Fruit fly (Drosophila melanogaster) whole organism, embryonic: ENCODE data around the gene bys.

Experiments used
- CG10274 ChIP-seq: fragments of 200-800 bp; sonication (Bioruptor generic); optimal IDR thresholded peaks from 3 replicates; lab custom pipeline; 2017; ENCODE audit warnings: missing biosample characterization, mild to moderate bottlenecking, missing genetic modification characterization
- CG11723 ChIP-seq: fragments of 200-800 bp; sonication (Bioruptor generic); optimal IDR thresholded peaks from 2 replicates; lab custom pipeline; 2017; ENCODE audit warnings: missing biosample characterization, mild to moderate bottlenecking, missing genetic modification characterization
- CG2678 ChIP-seq: fragments of 200-800 bp; sonication (Bioruptor generic); optimal IDR thresholded peaks from 3 replicates; lab custom pipeline; 2019; ENCODE audit warnings: missing biosample characterization, mild to moderate bottlenecking, missing genetic modification characterization, moderate library complexity
- Hr78 ChIP-seq, 2 experiments: fragments of 200-800 bp in 1 of 2; fragments of >200 bp in 1 of 2; sonication (Bioruptor generic) in 1 of 2; optimal IDR thresholded peaks; 2 replicates each; lab custom pipeline; 2017 to 2019; ENCODE audit warnings: missing biosample characterization in 2 of 2, missing genetic modification characterization in 2 of 2, mild to moderate bottlenecking in 1 of 2, moderate library complexity in 1 of 2
- disco-r ChIP-seq: fragments of 200-800 bp; sonication (Bioruptor generic); optimal IDR thresholded peaks from 2 replicates; lab custom pipeline; 2016; ENCODE audit warnings: missing biosample characterization, missing genetic modification characterization
- grau ChIP-seq: fragments of 200-800 bp; optimal IDR thresholded peaks from 3 replicates; lab custom pipeline; 2019; ENCODE audit warnings: missing biosample characterization, mild to moderate bottlenecking, missing genetic modification characterization, moderate library complexity
- hbn ChIP-seq: fragments of 200-800 bp; sonication (Bioruptor generic); IDR thresholded peaks from 2 replicates; pipeline ENCODE4 v1.3.6; 2022; ENCODE audit warnings: missing biosample characterization, missing genetic modification characterization; ENCODE audit not compliant: partially characterized antibody
- wek ChIP-seq: fragments of 200-800 bp; sonication (Bioruptor generic); optimal IDR thresholded peaks from 3 replicates; lab custom pipeline; 2018; ENCODE audit warnings: missing biosample characterization, mild to moderate bottlenecking, missing genetic modification characterization, moderate library complexity

dm6 chrX:7911983-7912630 lies 10.4 kb downstream of the bys start, which contains the start of gene snz:
- TF ChIP-seq hbn (peak; percentile 75), CG2678 (no peak), Hr78 (GFP tag; optimal IDR thresholded peaks at IDR 0.05; lab: Kevin White, UChicago) (no peak), disco-r (GFP tag; lab: Kevin White, UChicago) (no peak), CG11723 (GFP tag; lab: Kevin White, UChicago) (no peak), wek (GFP tag; lab: Kevin White, UChicago) (no peak), grau (no peak), CG10274 (GFP tag; lab: Kevin White, UChicago) (no peak)
